Worm (Caenorhabditis elegans): ENCODE data around the gene F22E5.17.

- TF ChIP-seq ama-1 (optimal IDR thresholded peaks at IDR 0.05) (no peak), hlh-8 (tag; optimal IDR thresholded peaks at IDR 0.05) (no peak), F13H6.1 (tag; optimal IDR thresholded peaks at IDR 0.05) (no peak), nfya-1 (tag; optimal IDR thresholded peaks at IDR 0.05) (no peak), pqm-1 (tag; optimal IDR thresholded peaks at IDR 0.05) (no peak), che-1 (tag; optimal IDR thresholded peaks at IDR 0.05) (no peak), elt-4 (tag; optimal IDR thresholded peaks at IDR 0.05) (no peak), tbx-2 (tag; optimal IDR thresholded peaks at IDR 0.05) (no peak), rnt-1 (tag; optimal IDR thresholded peaks at IDR 0.05) (no peak)
These were observed 48.9 kb downstream of the F22E5.17 start for ce11 chrII:2726774-2727173.
